Fruit fly (Drosophila melanogaster) whole organism, embryonic: Measurements from ENCODE around the gene CG11858.

ENCODE experiments used
- Antp ChIP-seq: fragments of 200-800 bp; sonication (Bioruptor generic); optimal IDR thresholded peaks from 3 replicates; lab custom pipeline; 2016; ENCODE audit warnings: missing biosample characterization, missing genetic modification characterization
- Awh ChIP-seq: fragments of 200-800 bp; sonication (Bioruptor generic); IDR thresholded peaks from 2 replicates; pipeline ENCODE4, ENCODE4 v1.3.6; 2022; ENCODE audit warnings: missing biosample characterization, missing genetic modification characterization
- Bgb ChIP-seq: fragments of 200-800 bp; sonication (Bioruptor generic); IDR thresholded peaks from 2 replicates; pipeline ENCODE4 v1.3.6; 2022; ENCODE audit warnings: missing biosample characterization, missing genetic modification characterization; ENCODE audit not compliant: partially characterized antibody
- CG10431 ChIP-seq: fragments of 200-800 bp; sonication (Bioruptor generic); optimal IDR thresholded peaks from 3 replicates; lab custom pipeline; 2018; ENCODE audit warnings: missing biosample characterization, mild to moderate bottlenecking, missing genetic modification characterization
- CG10565 ChIP-seq: fragments of 200-800 bp; sonication (Bioruptor generic); optimal IDR thresholded peaks from 3 replicates; lab custom pipeline; 2016; ENCODE audit warnings: missing biosample characterization, mild to moderate bottlenecking, missing genetic modification characterization
- CG11247 ChIP-seq: fragments of 200-800 bp; sonication (Bioruptor generic); IDR thresholded peaks from 2 replicates; pipeline ENCODE4 v1.3.6; 2022; ENCODE audit warnings: missing biosample characterization, missing genetic modification characterization
- CG11504 ChIP-seq: fragments of 200-800 bp; sonication (Bioruptor generic); optimal IDR thresholded peaks from 3 replicates; lab custom pipeline; 2019; ENCODE audit warnings: missing biosample characterization, mild to moderate bottlenecking, missing genetic modification characterization, moderate library complexity
- CG12071 ChIP-seq: fragments of 200-800 bp; sonication (Bioruptor generic); optimal IDR thresholded peaks from 3 replicates; lab custom pipeline; 2018; ENCODE audit warnings: missing biosample characterization, mild to moderate bottlenecking, missing genetic modification characterization
- CG12155 ChIP-seq: fragments of 200-800 bp; sonication (Bioruptor generic); optimal IDR thresholded peaks from 3 replicates; lab custom pipeline; 2016; ENCODE audit warnings: missing biosample characterization, missing genetic modification characterization
- CG12236 ChIP-seq: fragments of 200-800 bp; sonication (Bioruptor generic); optimal IDR thresholded peaks from 2 replicates; lab custom pipeline; 2016; ENCODE audit warnings: missing biosample characterization, missing genetic modification characterization
- CG12769 ChIP-seq: fragments of 200-800 bp; sonication (Bioruptor generic); optimal IDR thresholded peaks from 2 replicates; lab custom pipeline; 2019; ENCODE audit warnings: missing biosample characterization, mild to moderate bottlenecking, missing genetic modification characterization, moderate library complexity
- CG1529 ChIP-seq: fragments of 200-800 bp; sonication (Bioruptor generic); optimal IDR thresholded peaks from 3 replicates; lab custom pipeline; 2018; ENCODE audit warnings: missing biosample characterization, missing genetic modification characterization
- CG16813 ChIP-seq: fragments of 200-800 bp; sonication (Bioruptor generic); IDR thresholded peaks from 3 replicates; pipeline ENCODE4 v1.3.6; 2022; ENCODE audit warnings: missing biosample characterization, missing genetic modification characterization; ENCODE audit not compliant: partially characterized antibody
- CG16863 ChIP-seq: fragments of 200-800 bp; sonication (Bioruptor generic); optimal IDR thresholded peaks from 3 replicates; lab custom pipeline; 2016; ENCODE audit warnings: missing biosample characterization, missing genetic modification characterization
- CG17359 ChIP-seq: fragments of 200-800 bp; sonication (Bioruptor generic); optimal IDR thresholded peaks from 3 replicates; lab custom pipeline; 2018; ENCODE audit warnings: missing biosample characterization, mild to moderate bottlenecking, missing genetic modification characterization, moderate library complexity
- CG17568 ChIP-seq: fragments of 200-800 bp; sonication (Bioruptor generic); optimal IDR thresholded peaks from 2 replicates; lab custom pipeline; 2018; ENCODE audit warnings: missing biosample characterization, mild to moderate bottlenecking, missing genetic modification characterization, moderate library complexity
- CG17829 ChIP-seq: fragments of 200-800 bp; optimal IDR thresholded peaks from 2 replicates; lab custom pipeline; 2019; ENCODE audit warnings: missing biosample characterization, mild to moderate bottlenecking, missing genetic modification characterization, moderate library complexity
- CG18262 ChIP-seq: fragments of 200-800 bp; optimal IDR thresholded peaks from 3 replicates; lab custom pipeline; 2019; ENCODE audit warnings: missing biosample characterization, mild to moderate bottlenecking, missing genetic modification characterization, moderate library complexity
- CG18599 ChIP-seq: fragments of 200-800 bp; sonication (Bioruptor generic); optimal IDR thresholded peaks from 3 replicates; lab custom pipeline; 2017; ENCODE audit warnings: missing biosample characterization, missing genetic modification characterization, mild to moderate bottlenecking, moderate library complexity, missing genetic modification reagents
- CG2129 ChIP-seq: fragments of 200-800 bp; sonication (Bioruptor generic); IDR thresholded peaks from 2 replicates; pipeline ENCODE4 v1.3.6; 2022; ENCODE audit warnings: missing biosample characterization, missing genetic modification characterization; ENCODE audit not compliant: partially characterized antibody
- CG31388 ChIP-seq: fragments of 200-800 bp; sonication (Bioruptor generic); optimal IDR thresholded peaks from 2 replicates; lab custom pipeline; 2016; ENCODE audit warnings: missing biosample characterization, missing genetic modification characterization
- CG32767 ChIP-seq: fragments of 200-800 bp; sonication (Bioruptor generic); IDR thresholded peaks from 2 replicates; pipeline ENCODE4 v1.3.6; 2022; ENCODE audit warnings: missing biosample characterization, missing genetic modification characterization
- CG4360 ChIP-seq: fragments of 200-800 bp; sonication (Bioruptor generic); IDR thresholded peaks from 2 replicates; pipeline ENCODE4 v1.3.6; 2022; ENCODE audit warnings: missing biosample characterization, missing genetic modification characterization
- CG43689 ChIP-seq: fragments of 200-800 bp; sonication (Bioruptor generic); IDR thresholded peaks from 2 replicates; pipeline ENCODE4 v1.3.6; 2022; ENCODE audit warnings: missing biosample characterization, missing genetic modification characterization
- CG8388 ChIP-seq: fragments of 200-800 bp; sonication (Bioruptor generic); optimal IDR thresholded peaks from 2 replicates; lab custom pipeline; 2019; ENCODE audit warnings: missing biosample characterization, mild to moderate bottlenecking, missing genetic modification characterization, moderate library complexity
- Ets97D ChIP-seq: fragments of 200-800 bp; sonication (Bioruptor generic); optimal IDR thresholded peaks from 3 replicates; lab custom pipeline; 2016; ENCODE audit warnings: missing biosample characterization, missing genetic modification characterization
- HLH4C ChIP-seq: fragments of 200-800 bp; sonication (Bioruptor generic); IDR thresholded peaks from 3 replicates; pipeline ENCODE4 v1.3.6; 2022; ENCODE audit warnings: missing biosample characterization, missing genetic modification characterization; ENCODE audit not compliant: partially characterized antibody
- Hr3 ChIP-seq: fragments of 200-800 bp; sonication (Bioruptor generic); optimal IDR thresholded peaks from 3 replicates; lab custom pipeline; 2016; ENCODE audit warnings: missing biosample characterization, missing genetic modification characterization
- Hr51 ChIP-seq, 2 experiments: fragments of 200-800 bp; sonication (Bioruptor generic); optimal IDR thresholded peaks; 2 replicates in 1 of 2; 3 replicates in 1 of 2; lab custom pipeline; 2016 to 2018; ENCODE audit warnings: missing biosample characterization in 2 of 2, missing genetic modification characterization in 2 of 2, mild to moderate bottlenecking in 1 of 2, moderate library complexity in 1 of 2
- Mrtf ChIP-seq: fragments of 200-800 bp; sonication (Bioruptor generic); IDR thresholded peaks from 3 replicates; pipeline ENCODE4 v1.3.6; 2022; ENCODE audit warnings: missing biosample characterization, missing genetic modification characterization
- Neu2 ChIP-seq: fragments of 200-800 bp; sonication (Bioruptor generic); optimal IDR thresholded peaks from 3 replicates; lab custom pipeline; 2016; ENCODE audit warnings: missing biosample characterization, missing genetic modification characterization, borderline replicate concordance
- NfI ChIP-seq: fragments of 200-800 bp; sonication (Bioruptor generic); optimal IDR thresholded peaks from 3 replicates; lab custom pipeline; 2018; ENCODE audit warnings: missing biosample characterization, mild to moderate bottlenecking, missing genetic modification characterization, moderate library complexity
- Sry-β ChIP-seq: fragments of 200-800 bp; sonication (Bioruptor generic); optimal IDR thresholded peaks from 2 replicates; lab custom pipeline; 2018; ENCODE audit warnings: missing biosample characterization, mild to moderate bottlenecking, missing genetic modification characterization, moderate library complexity
- Sry-δ ChIP-seq: fragments of 200-800 bp; sonication (Bioruptor generic); optimal IDR thresholded peaks from 2 replicates; lab custom pipeline; 2016; ENCODE audit warnings: missing biosample characterization, missing genetic modification characterization
- aop ChIP-seq: fragments of 200-800 bp; sonication (Bioruptor generic); IDR thresholded peaks from 2 replicates; pipeline ENCODE4 v1.3.6; 2022; ENCODE audit warnings: missing biosample characterization, missing genetic modification characterization
- cas ChIP-seq: fragments of 200-800 bp; sonication (Bioruptor generic); IDR thresholded peaks from 2 replicates; pipeline ENCODE4 v1.3.6; 2022; ENCODE audit warnings: missing biosample characterization, missing genetic modification characterization
- chinmo ChIP-seq: fragments of 200-800 bp; sonication (Bioruptor generic); IDR thresholded peaks from 4 replicates; pipeline ENCODE4 v1.3.6; 2022; ENCODE audit warnings: missing biosample characterization, missing genetic modification characterization; ENCODE audit not compliant: partially characterized antibody
- crol ChIP-seq: fragments of 200-800 bp; sonication (Bioruptor generic); IDR thresholded peaks from 2 replicates; pipeline ENCODE4 v1.3.6; 2022; ENCODE audit warnings: missing biosample characterization, missing genetic modification characterization
- ems ChIP-seq: fragments of 200-800 bp; sonication (Bioruptor generic); optimal IDR thresholded peaks from 3 replicates; lab custom pipeline; 2016; ENCODE audit warnings: missing biosample characterization, missing genetic modification characterization
- exex ChIP-seq: fragments of 200-800 bp; sonication (Bioruptor generic); optimal IDR thresholded peaks from 4 replicates; lab custom pipeline; 2018; ENCODE audit warnings: missing biosample characterization, mild to moderate bottlenecking, missing genetic modification characterization, moderate library complexity
- fd3F ChIP-seq: fragments of 200-800 bp; sonication (Bioruptor generic); optimal IDR thresholded peaks from 2 replicates; lab custom pipeline; 2018; ENCODE audit warnings: missing biosample characterization, mild to moderate bottlenecking, missing genetic modification characterization, moderate library complexity
- nau ChIP-seq: fragments of 200-800 bp; sonication (Bioruptor generic); optimal IDR thresholded peaks from 3 replicates; lab custom pipeline; 2017; ENCODE audit warnings: missing biosample characterization, mild to moderate bottlenecking, missing genetic modification characterization, missing genetic modification reagents
- onecut ChIP-seq: fragments of 200-800 bp; sonication (Bioruptor generic); IDR thresholded peaks from 2 replicates; pipeline ENCODE4 v1.3.6; 2022; ENCODE audit warnings: missing biosample characterization, missing genetic modification characterization
- seq ChIP-seq: fragments of 200-800 bp; sonication (Bioruptor generic); IDR thresholded peaks from 2 replicates; pipeline ENCODE4 v1.3.6; 2022; ENCODE audit warnings: missing biosample characterization, missing genetic modification characterization
- sima ChIP-seq: fragments of 200-800 bp; sonication (Bioruptor generic); optimal IDR thresholded peaks from 2 replicates; lab custom pipeline; 2016; ENCODE audit warnings: missing biosample characterization, missing genetic modification characterization
- sisA ChIP-seq: fragments of 200-800 bp; sonication (Bioruptor generic); IDR thresholded peaks from 2 replicates; pipeline ENCODE4 v1.3.6; 2022; ENCODE audit warnings: missing biosample characterization, missing genetic modification characterization
- sqz ChIP-seq: fragments of 200-800 bp; sonication (Bioruptor generic); optimal IDR thresholded peaks from 3 replicates; lab custom pipeline; 2018; ENCODE audit warnings: missing biosample characterization, mild to moderate bottlenecking, missing genetic modification characterization
- unpg ChIP-seq: fragments of 200-800 bp; sonication (Bioruptor generic); optimal IDR thresholded peaks from 3 replicates; lab custom pipeline; 2018; ENCODE audit warnings: missing biosample characterization, mild to moderate bottlenecking, missing genetic modification characterization, moderate library complexity
- vvl ChIP-seq: fragments of 200-800 bp; sonication (Bioruptor generic); IDR thresholded peaks from 2 replicates; pipeline ENCODE4 v1.3.6; 2022; ENCODE audit warnings: missing biosample characterization, missing genetic modification characterization
- wek ChIP-seq: fragments of 200-800 bp; sonication (Bioruptor generic); optimal IDR thresholded peaks from 3 replicates; lab custom pipeline; 2018; ENCODE audit warnings: missing biosample characterization, mild to moderate bottlenecking, missing genetic modification characterization, moderate library complexity

CG11858 gene

dm6 chr3R:25262322-25262761, at the start of gene CG11858, which contains the start of gene Kdsr (continued):
- no peak; the same call in 1 of the 2 replicates for TF ChIP-seq onecut (GFP tag; lab: Robert Waterston, UW)
- TF ChIP-seq Antp (GFP tag; lab: Kevin White, UChicago): peak; percentile 28
- TF ChIP-seq CG2129 (GFP tag; lab: Robert Waterston, UW): no peak
- no peak for TF ChIP-seq Mrtf (GFP tag; lab: Robert Waterston, UW)
- TF ChIP-seq HLH4C (GFP tag; lab: Robert Waterston, UW): no peak
- TF ChIP-seq CG32767 (GFP tag; lab: Robert Waterston, UW): peak; percentile 23; the same call in 1 of the 2 replicates
- 0 out of 2 replicates have a peak, but pooled peaks have one; percentile 15 for TF ChIP-seq CG43689 (GFP tag; lab: Robert Waterston, UW)
- peak; percentile 91 for TF ChIP-seq vvl (GFP tag; lab: Robert Waterston, UW)
- TF ChIP-seq CG12236: no peak
- peak; percentile 99 for TF ChIP-seq Sry-β (GFP tag; lab: Kevin White, UChicago)
- TF ChIP-seq CG17829 (tag; lab: Kevin White, UChicago): peak; percentile 56
- no peak for TF ChIP-seq Awh (GFP tag; lab: Robert Waterston, UW)
- peak; percentile 68 for TF ChIP-seq sisA
- no peak for TF ChIP-seq CG16813
- TF ChIP-seq sqz: no peak
- no peak for TF ChIP-seq CG10431 (GFP tag; lab: Kevin White, UChicago)
- TF ChIP-seq CG16863 (GFP tag; lab: Kevin White, UChicago): peak; percentile 15
- TF ChIP-seq sima: no peak
- peak; percentile 58 for TF ChIP-seq Sry-δ (GFP tag; lab: Kevin White, UChicago)
- TF ChIP-seq CG4360: no peak
- peak; percentile 52; the same call in 1 of the 2 replicates for TF ChIP-seq cas (GFP tag; lab: Robert Waterston, UW)
- TF ChIP-seq aop (GFP tag; lab: Robert Waterston, UW): no peak
- TF ChIP-seq CG17568 (GFP tag; lab: Kevin White, UChicago): no peak
- TF ChIP-seq seq (GFP tag; lab: Robert Waterston, UW): peak; percentile 55; the same call in 1 of the 2 replicates
- TF ChIP-seq exex (tag; lab: Kevin White, UChicago): peak; percentile 63
- TF ChIP-seq CG1529 (GFP tag; lab: Kevin White, UChicago): no peak
- TF ChIP-seq CG12155 (GFP tag; lab: Kevin White, UChicago): peak; percentile 54
- peak; percentile 47 for TF ChIP-seq fd3F
- peak; percentile 25 for TF ChIP-seq wek (GFP tag; lab: Kevin White, UChicago)
- no peak for TF ChIP-seq nau (GFP tag; lab: Kevin White, UChicago)
- peak; percentile 62 for TF ChIP-seq CG18262 (tag; lab: Kevin White, UChicago)
- TF ChIP-seq Neu2 (GFP tag; lab: Kevin White, UChicago): no peak
- no peak for TF ChIP-seq Bgb (GFP tag; lab: Robert Waterston, UW)
- TF ChIP-seq Hr3 (GFP tag; lab: Kevin White, UChicago): peak; percentile 63
- peak; percentile 72 for TF ChIP-seq unpg (GFP tag; lab: Kevin White, UChicago)
- TF ChIP-seq CG8388: peak; percentile 55
- TF ChIP-seq CG11247 (GFP tag; lab: Robert Waterston, UW): 0 out of 2 replicates have a peak, but pooled peaks have one; percentile 18
- TF ChIP-seq CG31388 (GFP tag; lab: Kevin White, UChicago): no peak
- TF ChIP-seq chinmo: peak; percentile 95
- TF ChIP-seq CG18599: no peak
- no peak for TF ChIP-seq CG17359
- TF ChIP-seq NfI (GFP tag; lab: Kevin White, UChicago): peak; percentile 40
- no peak for TF ChIP-seq CG11504 (tag; lab: Kevin White, UChicago)
- TF ChIP-seq crol: no peak
- no peak for TF ChIP-seq CG12071 (GFP tag; lab: Kevin White, UChicago)
- TF ChIP-seq CG12769 (tag; lab: Kevin White, UChicago): peak; percentile 68
- TF ChIP-seq CG10565 (GFP tag; lab: Kevin White, UChicago): no peak
- TF ChIP-seq Hr51 (GFP tag; optimal IDR thresholded peaks at IDR 0.05; lab: Kevin White, UChicago): peak in 1 of 2 experiments; percentile 56
- peak; percentile 71 for TF ChIP-seq Ets97D (GFP tag; lab: Kevin White, UChicago)
- TF ChIP-seq ems: peak; percentile 19
